Fruit fly (Drosophila melanogaster) whole organism, embryonic: ENCODE measurements around the gene dnc.

Experiments used
- Adf1 ChIP-seq: fragments of 200-800 bp; sonication (Bioruptor generic); IDR thresholded peaks from 2 replicates; pipeline ENCODE4 v1.3.6; 2022; ENCODE audit warnings: missing biosample characterization, missing genetic modification characterization
- Asciz ChIP-seq: fragments of 200-800 bp; sonication (Bioruptor generic); optimal IDR thresholded peaks from 2 replicates; lab custom pipeline; 2017; ENCODE audit warnings: missing biosample characterization, mild to moderate bottlenecking, missing genetic modification characterization, missing genetic modification reagents
- CG11504 ChIP-seq: fragments of 200-800 bp; sonication (Bioruptor generic); optimal IDR thresholded peaks from 3 replicates; lab custom pipeline; 2019; ENCODE audit warnings: missing biosample characterization, mild to moderate bottlenecking, missing genetic modification characterization, moderate library complexity
- CG12071 ChIP-seq: fragments of 200-800 bp; sonication (Bioruptor generic); optimal IDR thresholded peaks from 3 replicates; lab custom pipeline; 2018; ENCODE audit warnings: missing biosample characterization, mild to moderate bottlenecking, missing genetic modification characterization
- CG1233 ChIP-seq: fragments of 200-800 bp; sonication (Bioruptor generic); optimal IDR thresholded peaks from 4 replicates; lab custom pipeline; 2018; ENCODE audit warnings: missing biosample characterization, mild to moderate bottlenecking, missing genetic modification characterization
- CG12769 ChIP-seq: fragments of 200-800 bp; sonication (Bioruptor generic); optimal IDR thresholded peaks from 2 replicates; lab custom pipeline; 2019; ENCODE audit warnings: missing biosample characterization, mild to moderate bottlenecking, missing genetic modification characterization, moderate library complexity
- CG13123 ChIP-seq: fragments of 200-800 bp; sonication (Bioruptor generic); optimal IDR thresholded peaks from 2 replicates; lab custom pipeline; 2016; ENCODE audit warnings: missing biosample characterization, missing genetic modification characterization
- CG13894 ChIP-seq: fragments of 200-800 bp; sonication (Bioruptor generic); optimal IDR thresholded peaks from 3 replicates; lab custom pipeline; 2018; ENCODE audit warnings: missing biosample characterization, mild to moderate bottlenecking, missing genetic modification characterization, moderate library complexity
- CG15073 ChIP-seq: fragments of 200-800 bp; sonication (Bioruptor generic); optimal IDR thresholded peaks from 2 replicates; lab custom pipeline; 2016; ENCODE audit warnings: missing biosample characterization, missing genetic modification characterization
- CG17328 ChIP-seq: fragments of 200-800 bp; sonication (Bioruptor generic); IDR thresholded peaks from 2 replicates; pipeline ENCODE4 v1.3.6; 2022; ENCODE audit warnings: missing biosample characterization, missing genetic modification characterization
- CG1832 ChIP-seq: fragments of 200-800 bp; sonication (Bioruptor generic); optimal IDR thresholded peaks from 2 replicates; lab custom pipeline; 2017; ENCODE audit warnings: missing biosample characterization, mild to moderate bottlenecking, missing genetic modification characterization, inconsistent platforms
- CG18476 ChIP-seq: fragments of 200-800 bp; sonication (Bioruptor generic); optimal IDR thresholded peaks from 2 replicates; lab custom pipeline; 2016; ENCODE audit warnings: missing biosample characterization, mild to moderate bottlenecking, missing genetic modification characterization
- CG18619 ChIP-seq: fragments of 200-800 bp; sonication (Bioruptor generic); optimal IDR thresholded peaks from 3 replicates; lab custom pipeline; 2017; ENCODE audit warnings: missing biosample characterization, mild to moderate bottlenecking, missing genetic modification characterization
- CG2199 ChIP-seq: fragments of 200-800 bp; sonication (Bioruptor generic); IDR thresholded peaks from 3 replicates; pipeline ENCODE4 v1.3.6; 2022; ENCODE audit warnings: missing biosample characterization, missing genetic modification characterization
- CG6765 ChIP-seq: fragments of 200-800 bp; sonication (Bioruptor generic); optimal IDR thresholded peaks from 3 replicates; lab custom pipeline; 2017; ENCODE audit warnings: missing biosample characterization, mild to moderate bottlenecking, missing genetic modification characterization
- CG7372 ChIP-seq: fragments of 200-800 bp; sonication (Bioruptor generic); IDR thresholded peaks from 2 replicates; pipeline ENCODE4 v1.3.6; 2022; ENCODE audit warnings: missing biosample characterization, missing genetic modification characterization
- CG7839 ChIP-seq: fragments of 200-800 bp; sonication (Bioruptor generic); optimal IDR thresholded peaks from 3 replicates; lab custom pipeline; 2018; ENCODE audit warnings: missing biosample characterization, mild to moderate bottlenecking, missing genetic modification characterization, moderate library complexity
- CG9437 ChIP-seq: fragments of 200-800 bp; sonication (Bioruptor generic); optimal IDR thresholded peaks from 2 replicates; lab custom pipeline; 2018; ENCODE audit warnings: missing biosample characterization, mild to moderate bottlenecking, missing genetic modification characterization
- Drgx ChIP-seq: fragments of 200-800 bp; sonication (Bioruptor generic); IDR thresholded peaks from 2 replicates; pipeline ENCODE4 v1.3.6; 2022; ENCODE audit warnings: missing biosample characterization, missing genetic modification characterization
- Ets65A ChIP-seq: fragments of 200-800 bp; sonication (Bioruptor generic); peaks from one replicate; lab custom pipeline; 2016; ENCODE audit warnings: missing biosample characterization, missing genetic modification characterization
- H15 ChIP-seq: fragments of 200-800 bp; sonication (Bioruptor generic); IDR thresholded peaks from 3 replicates; pipeline ENCODE4 v1.3.6; 2022; ENCODE audit warnings: missing biosample characterization, missing genetic modification characterization
- Hr51 ChIP-seq, 2 experiments: fragments of 200-800 bp; sonication (Bioruptor generic); optimal IDR thresholded peaks; 2 replicates in 1 of 2; 3 replicates in 1 of 2; lab custom pipeline; 2016 to 2018; ENCODE audit warnings: missing biosample characterization in 2 of 2, missing genetic modification characterization in 2 of 2, mild to moderate bottlenecking in 1 of 2, moderate library complexity in 1 of 2
- Med ChIP-seq: fragments of 200-800 bp; sonication (Bioruptor generic); peaks from one replicate; lab custom pipeline; 2016; ENCODE audit warnings: missing biosample characterization, missing genetic modification characterization, mild to moderate bottlenecking, inconsistent platforms, moderate library complexity
- Pdp1 ChIP-seq, 2 experiments: fragments of 200-800 bp; sonication (Bioruptor generic); optimal IDR thresholded peaks; 3 replicates each; lab custom pipeline; 2016; ENCODE audit warnings: missing biosample characterization in 2 of 2, missing genetic modification characterization in 2 of 2, mild to moderate bottlenecking in 1 of 2, moderate library complexity in 1 of 2
- Trl ChIP-seq, 3 experiments: fragments of >200 bp in 2 of 3; fragments of 200-800 bp in 1 of 3; sonication (Bioruptor generic) in 1 of 3; optimal IDR thresholded peaks; 2 replicates in 1 of 3; 3 replicates in 2 of 3; lab custom pipeline; 2016 to 2017; ENCODE audit warnings: missing biosample characterization in 1 of 3, missing genetic modification characterization in 1 of 3
- abd-A ChIP-seq: fragments of 200-800 bp; sonication (Bioruptor generic); optimal IDR thresholded peaks from 3 replicates; lab custom pipeline; 2019; ENCODE audit warnings: missing biosample characterization, mild to moderate bottlenecking, missing genetic modification characterization, moderate library complexity
- az2 ChIP-seq: fragments of 200-800 bp; sonication (Bioruptor generic); optimal IDR thresholded peaks from 3 replicates; lab custom pipeline; 2016; ENCODE audit warnings: missing biosample characterization, missing genetic modification characterization
- bab2 ChIP-seq: fragments of 200-800 bp; sonication (Bioruptor generic); optimal IDR thresholded peaks from 2 replicates; lab custom pipeline; 2016; ENCODE audit warnings: missing biosample characterization, missing genetic modification characterization
- chinmo ChIP-seq: fragments of 200-800 bp; sonication (Bioruptor generic); IDR thresholded peaks from 4 replicates; pipeline ENCODE4 v1.3.6; 2022; ENCODE audit warnings: missing biosample characterization, missing genetic modification characterization; ENCODE audit not compliant: partially characterized antibody
- chm ChIP-seq: fragments of 200-800 bp; sonication (Bioruptor generic); IDR thresholded peaks from 2 replicates; pipeline ENCODE4 v1.3.6; 2022; ENCODE audit warnings: missing biosample characterization, missing genetic modification characterization
- crc ChIP-seq: fragments of 200-800 bp; sonication (Bioruptor generic); optimal IDR thresholded peaks from 2 replicates; lab custom pipeline; 2016; ENCODE audit warnings: missing biosample characterization, missing genetic modification characterization
- crp ChIP-seq, 2 experiments: fragments of 200-800 bp; sonication (Bioruptor generic); optimal IDR thresholded peaks; 2 replicates in 1 of 2; 3 replicates in 1 of 2; lab custom pipeline; 2017; ENCODE audit warnings: missing biosample characterization in 2 of 2, missing genetic modification characterization in 2 of 2, mild to moderate bottlenecking in 1 of 2, moderate library complexity in 1 of 2
- dimm ChIP-seq: fragments of 200-800 bp; sonication (Bioruptor generic); IDR thresholded peaks from 2 replicates; pipeline ENCODE4 v1.3.6; 2022; ENCODE audit warnings: missing biosample characterization, missing genetic modification characterization
- dpn ChIP-seq, 2 experiments: fragments of 200-800 bp; sonication (Bioruptor generic); optimal IDR thresholded peaks; 3 replicates each; lab custom pipeline; 2016; ENCODE audit warnings: missing biosample characterization in 2 of 2, missing genetic modification characterization in 2 of 2
- en ChIP-seq: fragments of 200-800 bp; sonication (Bioruptor generic); optimal IDR thresholded peaks from 2 replicates; lab custom pipeline; 2016; ENCODE audit warnings: missing biosample characterization, missing genetic modification characterization
- esg ChIP-seq: fragments of 200-800 bp; sonication (Bioruptor generic); conservative IDR thresholded peaks from 2 replicates; pipeline ENCODE4 v1.3.6; 2022; ENCODE audit warnings: missing biosample characterization, missing genetic modification characterization
- gro ChIP-seq: fragments of 200-800 bp; sonication (Bioruptor generic); optimal IDR thresholded peaks from 2 replicates; lab custom pipeline; 2016; ENCODE audit warnings: missing biosample characterization, missing genetic modification characterization
- gsb ChIP-seq: fragments of 200-800 bp; sonication (Bioruptor generic); IDR thresholded peaks from 2 replicates; pipeline ENCODE4 v1.3.6; 2022; ENCODE audit warnings: missing biosample characterization, missing genetic modification characterization
- jumu ChIP-seq: fragments of 200-800 bp; sonication (Bioruptor generic); optimal IDR thresholded peaks from 3 replicates; lab custom pipeline; 2016; ENCODE audit warnings: missing biosample characterization, missing genetic modification characterization
- onecut ChIP-seq: fragments of 200-800 bp; sonication (Bioruptor generic); IDR thresholded peaks from 2 replicates; pipeline ENCODE4 v1.3.6; 2022; ENCODE audit warnings: missing biosample characterization, missing genetic modification characterization
- p53 ChIP-seq: fragments of 200-800 bp; sonication (Bioruptor generic); optimal IDR thresholded peaks from 2 replicates; lab custom pipeline; 2016; ENCODE audit warnings: missing biosample characterization, missing genetic modification characterization
- scrt ChIP-seq: fragments of 200-800 bp; sonication (Bioruptor generic); optimal IDR thresholded peaks from 2 replicates; lab custom pipeline; 2018; ENCODE audit warnings: missing biosample characterization, mild to moderate bottlenecking, missing genetic modification characterization, moderate library complexity
- sens ChIP-seq: fragments of 200-800 bp; sonication (Bioruptor generic); peaks from one replicate; lab custom pipeline; 2016; ENCODE audit warnings: missing biosample characterization, missing genetic modification characterization
- shn ChIP-seq: fragments of 200-800 bp; sonication (Bioruptor generic); optimal IDR thresholded peaks from 3 replicates; lab custom pipeline; 2016; ENCODE audit warnings: missing biosample characterization, missing genetic modification characterization
- slbo ChIP-seq: fragments of 200-800 bp; sonication (Bioruptor generic); IDR thresholded peaks from 2 replicates; pipeline ENCODE4 v1.3.6; 2022; ENCODE audit warnings: missing biosample characterization, missing genetic modification characterization
- sqz ChIP-seq: fragments of 200-800 bp; sonication (Bioruptor generic); optimal IDR thresholded peaks from 3 replicates; lab custom pipeline; 2018; ENCODE audit warnings: missing biosample characterization, mild to moderate bottlenecking, missing genetic modification characterization
- sr ChIP-seq: fragments of 200-800 bp; sonication (Bioruptor generic); IDR thresholded peaks from 3 replicates; pipeline ENCODE4 v1.3.6; 2022; ENCODE audit warnings: missing biosample characterization, missing genetic modification characterization
- tap ChIP-seq: fragments of 200-800 bp; optimal IDR thresholded peaks from 3 replicates; lab custom pipeline; 2019; ENCODE audit warnings: missing biosample characterization, mild to moderate bottlenecking, missing genetic modification characterization, moderate library complexity

Gene dnc

DNA sequence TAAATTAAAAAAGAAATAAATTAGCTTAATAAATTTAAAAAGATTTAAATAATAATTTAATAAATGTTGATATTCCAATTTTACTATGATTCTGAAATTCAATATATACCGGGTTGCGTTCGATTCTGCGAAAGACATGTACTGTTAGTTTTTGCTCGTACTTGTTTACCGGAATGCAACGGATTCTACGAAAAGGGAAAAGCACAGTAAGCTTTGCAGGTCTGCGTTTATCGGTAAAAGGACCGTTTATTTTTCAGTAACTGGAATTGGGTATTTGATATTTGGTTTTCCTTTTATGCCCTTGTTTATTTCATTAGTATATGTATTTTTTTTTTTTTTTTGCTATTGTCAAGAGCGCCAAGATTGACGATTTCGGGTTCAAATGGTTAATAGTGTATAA is 198.0 kb downstream of the dnc start:
- TF ChIP-seq Ets65A (GFP tag; lab: Kevin White, UChicago) (no peak), bab2 (GFP tag; lab: Kevin White, UChicago) (no peak)

DNA sequence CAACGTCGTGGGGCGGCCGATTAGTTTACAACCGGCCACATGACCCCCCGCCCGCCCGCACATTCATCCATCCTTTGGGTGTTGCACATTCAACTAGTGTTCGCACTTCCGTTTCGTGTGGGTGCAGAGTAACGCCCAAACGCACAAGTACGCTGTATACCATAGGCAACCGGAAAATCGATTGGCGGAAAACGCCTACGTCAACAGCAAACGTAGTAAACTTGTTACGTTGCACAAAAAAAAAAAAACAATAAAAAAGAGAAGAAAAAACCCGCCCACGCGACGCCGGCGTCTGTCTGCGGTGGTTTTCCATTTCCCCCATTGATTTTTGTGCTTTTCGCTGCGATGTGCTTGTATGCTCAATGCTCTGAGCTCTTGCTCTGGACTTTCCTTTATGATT is 200.2 kb downstream of the dnc start:
- 0 out of 2 replicates have a peak, but pooled peaks have one; percentile 13 for TF ChIP-seq slbo (GFP tag; lab: Robert Waterston, UW)
- peak; percentile 8; the same call in 1 of the 2 replicates for TF ChIP-seq chm (GFP tag; lab: Robert Waterston, UW)
- TF ChIP-seq CG2199 = peak; percentile 99
- peak; percentile 73 for TF ChIP-seq scrt
- no peak for TF ChIP-seq crp (GFP tag; optimal IDR thresholded peaks at IDR 0.05; lab: Kevin White, UChicago)
- peak; percentile 8 for TF ChIP-seq CG11504
- TF ChIP-seq Hr51 (GFP tag; optimal IDR thresholded peaks at IDR 0.05; lab: Kevin White, UChicago) = peak in 1 of 2 experiments; percentile 54
- TF ChIP-seq sqz = peak; percentile 53
- peak; percentile 88 for TF ChIP-seq sr (GFP tag; lab: Robert Waterston, UW)
- TF ChIP-seq sens = peak; percentile 35
- TF ChIP-seq Med (GFP tag; lab: Kevin White, UChicago) = peak; percentile 67
- no peak for TF ChIP-seq jumu (GFP tag; lab: Kevin White, UChicago)
- peak; percentile 30; the same call in 1 of the 2 replicates for TF ChIP-seq Adf1 (GFP tag; lab: Robert Waterston, UW)
- no peak for TF ChIP-seq CG13123 (GFP tag; lab: Kevin White, UChicago)
- TF ChIP-seq abd-A (tag; lab: Kevin White, UChicago) = peak; percentile 23
- TF ChIP-seq CG9437 = peak; percentile 47
- TF ChIP-seq Drgx (GFP tag; lab: Robert Waterston, UW) = 0 out of 2 replicates have a peak, but pooled peaks have one; percentile 10
- TF ChIP-seq onecut (GFP tag; lab: Robert Waterston, UW) = peak; percentile 98
- no peak for TF ChIP-seq CG12769 (tag; lab: Kevin White, UChicago)
- TF ChIP-seq CG15073 (GFP tag; lab: Kevin White, UChicago) = no peak
- peak; percentile 33; the same call in 1 of the 4 replicates for TF ChIP-seq chinmo

DNA sequence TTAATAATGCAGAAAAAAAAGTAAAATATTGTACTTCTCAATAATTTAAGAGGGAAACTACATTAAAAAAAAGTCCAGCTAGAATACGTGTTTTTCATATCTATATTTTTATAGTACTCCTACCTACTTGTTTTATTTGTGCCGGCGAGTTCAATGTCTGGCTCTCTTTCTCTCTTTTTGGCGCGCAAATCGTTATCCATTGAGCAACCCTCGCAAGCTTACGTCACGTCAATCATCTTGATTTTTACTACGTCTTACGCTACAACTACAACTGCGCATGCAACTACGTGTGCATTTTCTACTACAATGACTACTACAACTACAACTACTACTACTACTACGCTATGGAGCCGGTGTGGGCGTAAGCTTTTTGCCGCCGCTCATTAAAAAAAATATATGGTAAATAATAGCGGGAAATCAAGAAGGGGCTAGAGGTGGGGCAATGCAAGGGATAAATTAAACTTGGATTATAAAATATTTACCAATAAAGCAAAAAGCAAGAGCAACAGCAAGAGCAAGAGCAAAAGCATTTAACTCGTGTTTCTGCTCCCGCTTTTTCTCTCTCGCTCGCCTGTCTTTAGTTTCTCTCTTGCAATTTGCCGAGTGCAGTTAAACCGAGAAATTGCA is 201.2 kb downstream of the dnc start:
- TF ChIP-seq CG13894 (tag; lab: Kevin White, UChicago) (no peak), CG7839 (tag; lab: Kevin White, UChicago) (no peak), Med (GFP tag; lab: Kevin White, UChicago) (peak; percentile 47), tap (tag; lab: Kevin White, UChicago) (no peak), CG18619 (no peak), CG1233 (GFP tag; lab: Kevin White, UChicago) (no peak), gsb (GFP tag; lab: Robert Waterston, UW) (no peak), CG18476 (GFP tag; lab: Kevin White, UChicago) (peak; percentile 52), Trl (optimal IDR thresholded peaks at IDR 0.05; lab: Kevin White, UChicago) (peak; percentile 27 to 40), Trl (GFP tag; optimal IDR thresholded peaks at IDR 0.05; lab: Kevin White, UChicago) (no peak), az2 (no peak), Pdp1 (GFP tag; optimal IDR thresholded peaks at IDR 0.05; lab: Kevin White, UChicago) (peak in 1 of 2 experiments; percentile 57), dimm (no peak), dpn (GFP tag; optimal IDR thresholded peaks at IDR 0.05; lab: Kevin White, UChicago) (no peak), CG6765 (GFP tag; lab: Kevin White, UChicago) (no peak), shn (GFP tag; lab: Kevin White, UChicago) (no peak), CG7372 (GFP tag; lab: Robert Waterston, UW) (no peak), crc (no peak), Asciz (GFP tag; lab: Kevin White, UChicago) (no peak), CG1832 (GFP tag; lab: Kevin White, UChicago) (no peak), esg (GFP tag; lab: Robert Waterston, UW) (no peak), en (GFP tag; lab: Kevin White, UChicago) (no peak), CG17328 (GFP tag; lab: Robert Waterston, UW) (no peak), gro (GFP tag; lab: Kevin White, UChicago) (no peak), CG12071 (GFP tag; lab: Kevin White, UChicago) (no peak), H15 (GFP tag; lab: Robert Waterston, UW) (no peak), p53 (GFP tag; lab: Kevin White, UChicago) (no peak)
